Worm (Caenorhabditis elegans) whole organism, L1 larva: ENCODE data around the gene dhs-18.

Experiments
- Y116A8C.19 ChIP-seq: sonication (generic microtip); optimal IDR thresholded peaks from 2 replicates; lab custom pipeline; 2016; ENCODE audit warnings: missing compliant biosample characterization, missing genetic modification characterization, borderline replicate concordance
- aha-1 ChIP-seq: fragments of 150-350 bp; optimal IDR thresholded peaks from 2 replicates; lab custom pipeline; 2014; ENCODE audit warnings: missing biosample characterization, missing genetic modification characterization
- blmp-1 ChIP-seq: fragments of 150-350 bp; optimal IDR thresholded peaks from 2 replicates; lab custom pipeline; 2014; ENCODE audit warnings: missing biosample characterization, missing genetic modification characterization
- ceh-82 ChIP-seq, 3 experiments: fragments of 150-350 bp in 1 of 3; sonication (generic microtip) in 2 of 3; optimal IDR thresholded peaks; 2 replicates each; lab custom pipeline; 2014 to 2017; ENCODE audit warnings: missing biosample characterization in 3 of 3, missing genetic modification characterization in 3 of 3
- dsc-1 ChIP-seq: sonication (generic microtip); optimal IDR thresholded peaks from 2 replicates; lab custom pipeline; 2016; ENCODE audit warnings: mild to moderate bottlenecking, missing genetic modification characterization, missing compliant biosample characterization
- efl-3 ChIP-seq: fragments of 200-800 bp; sonication (Bioruptor generic); optimal IDR thresholded peaks from 2 replicates; lab custom pipeline; 2018; ENCODE audit warnings: mild to moderate bottlenecking, missing genetic modification characterization, missing compliant biosample characterization
- elt-3 ChIP-seq, 6 experiments: fragments of 150-350 bp in 1 of 6; sonication (generic microtip); optimal IDR thresholded peaks; 2 replicates each; lab custom pipeline; 2017 to 2018; ENCODE audit warnings: missing biosample characterization in 6 of 6, missing genetic modification characterization in 6 of 6, inconsistent platforms in 1 of 6
- fkh-4 ChIP-seq: sonication (generic microtip); optimal IDR thresholded peaks from 2 replicates; lab custom pipeline; 2016; ENCODE audit warnings: missing compliant biosample characterization, missing genetic modification characterization, borderline replicate concordance
- grh-1 ChIP-seq: fragments of 200-800 bp; sonication (Bioruptor generic); IDR thresholded peaks from 2 replicates; pipeline ENCODE4 v1.3.6; 2022; ENCODE audit warnings: missing genetic modification reagents, missing genetic modification characterization, missing compliant biosample characterization
- hlh-4 ChIP-seq: sonication (generic microtip); optimal IDR thresholded peaks from 2 replicates; lab custom pipeline; 2016; ENCODE audit warnings: mild to moderate bottlenecking, missing genetic modification characterization, missing compliant biosample characterization
- lin-13 ChIP-seq: fragments of 150-350 bp; optimal IDR thresholded peaks from 2 replicates; lab custom pipeline; 2014; ENCODE audit warnings: missing biosample characterization, missing genetic modification reagents, missing genetic modification characterization
- lin-14 ChIP-seq: fragments of 200-800 bp; sonication (Bioruptor generic); optimal IDR thresholded peaks from 2 replicates; lab custom pipeline; 2018; ENCODE audit warnings: mild to moderate bottlenecking, missing genetic modification characterization, moderate library complexity, missing compliant biosample characterization
- lin-35 ChIP-seq, 2 experiments: fragments of 150-350 bp; optimal IDR thresholded peaks; 2 replicates each; lab custom pipeline; 2014; ENCODE audit warnings: missing biosample characterization in 2 of 2, missing genetic modification characterization in 2 of 2, missing genetic modification reagents in 2 of 2
- lir-3 ChIP-seq: sonication (generic microtip); optimal IDR thresholded peaks from 2 replicates; lab custom pipeline; 2016; ENCODE audit warnings: mild to moderate bottlenecking, missing genetic modification characterization, moderate library complexity, missing compliant biosample characterization; ENCODE audit not compliant: poor library complexity
- lsy-2 ChIP-seq, 2 experiments: fragments of 150-350 bp; optimal IDR thresholded peaks; 2 replicates each; lab custom pipeline; 2014; ENCODE audit warnings: missing biosample characterization in 2 of 2, missing genetic modification characterization in 2 of 2
- mab-9 ChIP-seq: fragments of 200-800 bp; sonication (Bioruptor generic); IDR thresholded peaks from 2 replicates; pipeline ENCODE4 v1.3.6; 2022; ENCODE audit warnings: missing genetic modification reagents, missing genetic modification characterization, missing compliant biosample characterization
- mdl-1 ChIP-seq, 2 experiments: fragments of 150-350 bp; optimal IDR thresholded peaks; 2 replicates each; lab custom pipeline; 2014 to 2017; ENCODE audit warnings: missing biosample characterization in 2 of 2, missing genetic modification characterization in 2 of 2, inconsistent platforms in 1 of 2
- mep-1 ChIP-seq: fragments of 150-350 bp; optimal IDR thresholded peaks from 2 replicates; lab custom pipeline; 2014; ENCODE audit warnings: missing biosample characterization, missing genetic modification characterization
- nhr-11 ChIP-seq: fragments of 150-350 bp; optimal IDR thresholded peaks from 2 replicates; lab custom pipeline; 2014; ENCODE audit warnings: missing biosample characterization, missing genetic modification characterization
- nhr-19 ChIP-seq: fragments of 200-800 bp; sonication (Bioruptor generic); conservative IDR thresholded peaks from 2 replicates; pipeline ENCODE4 v1.3.6; 2022; ENCODE audit warnings: missing genetic modification characterization, missing compliant biosample characterization
- nhr-20 ChIP-seq: sonication (generic microtip); optimal IDR thresholded peaks from 2 replicates; lab custom pipeline; 2016; ENCODE audit warnings: mild to moderate bottlenecking, missing genetic modification characterization, missing compliant biosample characterization
- nhr-28 ChIP-seq: fragments of 150-350 bp; optimal IDR thresholded peaks from 2 replicates; lab custom pipeline; 2014; ENCODE audit warnings: missing biosample characterization, missing genetic modification characterization
- nhr-47 ChIP-seq: sonication (generic microtip); optimal IDR thresholded peaks from 2 replicates; lab custom pipeline; 2016; ENCODE audit warnings: mild to moderate bottlenecking, missing genetic modification characterization, moderate library complexity, missing compliant biosample characterization
- nhr-71 ChIP-seq: sonication (generic microtip); optimal IDR thresholded peaks from 2 replicates; lab custom pipeline; 2016; ENCODE audit warnings: mild to moderate bottlenecking, missing genetic modification characterization, moderate library complexity, missing compliant biosample characterization
- nhr-85 ChIP-seq: sonication (generic microtip); peaks from one replicate; lab custom pipeline; 2016; ENCODE audit warnings: missing genetic modification characterization, inconsistent platforms, missing compliant biosample characterization
- pax-3 ChIP-seq: fragments of 200-800 bp; sonication (Bioruptor generic); optimal IDR thresholded peaks from 2 replicates; lab custom pipeline; 2018; ENCODE audit warnings: mild to moderate bottlenecking, missing genetic modification characterization, moderate library complexity, missing compliant biosample characterization
- pqm-1 ChIP-seq: sonication (generic microtip); optimal IDR thresholded peaks from 3 replicates; lab custom pipeline; 2017; ENCODE audit warnings: missing biosample characterization, missing genetic modification characterization
- rnt-1 ChIP-seq: sonication (generic microtip); optimal IDR thresholded peaks from 2 replicates; lab custom pipeline; 2016; ENCODE audit warnings: mild to moderate bottlenecking, missing genetic modification characterization, moderate library complexity, missing compliant biosample characterization
- skn-1 ChIP-seq: fragments of 150-350 bp; optimal IDR thresholded peaks from 2 replicates; lab custom pipeline; 2014; ENCODE audit warnings: missing biosample characterization, missing genetic modification characterization
- snpc-4 ChIP-seq: fragments of 150-350 bp; optimal IDR thresholded peaks from 2 replicates; lab custom pipeline; 2014; ENCODE audit warnings: missing biosample characterization, missing genetic modification characterization
- snu-23 ChIP-seq: sonication (generic microtip); optimal IDR thresholded peaks from 2 replicates; lab custom pipeline; 2016; ENCODE audit warnings: missing genetic modification characterization, missing compliant biosample characterization
- swsn-7 ChIP-seq: sonication (generic microtip); optimal IDR thresholded peaks from 2 replicates; lab custom pipeline; 2016; ENCODE audit warnings: missing genetic modification characterization, missing compliant biosample characterization
- tbx-2 ChIP-seq: sonication (generic microtip); optimal IDR thresholded peaks from 2 replicates; lab custom pipeline; 2016; ENCODE audit warnings: missing genetic modification characterization, missing compliant biosample characterization
- unc-30 ChIP-seq: sonication (generic microtip); optimal IDR thresholded peaks from 2 replicates; lab custom pipeline; 2017; ENCODE audit warnings: missing biosample characterization, missing genetic modification characterization
- unc-62 ChIP-seq: fragments of 150-350 bp; optimal IDR thresholded peaks from 2 replicates; lab custom pipeline; 2014; ENCODE audit warnings: missing biosample characterization, missing genetic modification reagents, missing genetic modification characterization
- unc-86 ChIP-seq: sonication (generic microtip); optimal IDR thresholded peaks from 2 replicates; lab custom pipeline; 2016; ENCODE audit warnings: missing genetic modification characterization, missing compliant biosample characterization
- unc-98 ChIP-seq: fragments of 200-800 bp; sonication (Bioruptor generic); IDR thresholded peaks from 2 replicates; pipeline ENCODE4 v1.3.6; 2022; ENCODE audit warnings: missing genetic modification characterization, missing compliant biosample characterization
- zip-4 ChIP-seq: fragments of 200-800 bp; sonication (Bioruptor generic); optimal IDR thresholded peaks from 2 replicates; lab custom pipeline; 2018; ENCODE audit warnings: mild to moderate bottlenecking, missing genetic modification characterization, moderate library complexity, missing compliant biosample characterization
- ztf-11 ChIP-seq, 2 experiments: sonication (generic microtip); optimal IDR thresholded peaks; 2 replicates each; lab custom pipeline; 2016 to 2017; ENCODE audit warnings: missing genetic modification characterization in 2 of 2, missing biosample characterization in 1 of 2, missing compliant biosample characterization in 1 of 2

dhs-18 gene

DNA sequence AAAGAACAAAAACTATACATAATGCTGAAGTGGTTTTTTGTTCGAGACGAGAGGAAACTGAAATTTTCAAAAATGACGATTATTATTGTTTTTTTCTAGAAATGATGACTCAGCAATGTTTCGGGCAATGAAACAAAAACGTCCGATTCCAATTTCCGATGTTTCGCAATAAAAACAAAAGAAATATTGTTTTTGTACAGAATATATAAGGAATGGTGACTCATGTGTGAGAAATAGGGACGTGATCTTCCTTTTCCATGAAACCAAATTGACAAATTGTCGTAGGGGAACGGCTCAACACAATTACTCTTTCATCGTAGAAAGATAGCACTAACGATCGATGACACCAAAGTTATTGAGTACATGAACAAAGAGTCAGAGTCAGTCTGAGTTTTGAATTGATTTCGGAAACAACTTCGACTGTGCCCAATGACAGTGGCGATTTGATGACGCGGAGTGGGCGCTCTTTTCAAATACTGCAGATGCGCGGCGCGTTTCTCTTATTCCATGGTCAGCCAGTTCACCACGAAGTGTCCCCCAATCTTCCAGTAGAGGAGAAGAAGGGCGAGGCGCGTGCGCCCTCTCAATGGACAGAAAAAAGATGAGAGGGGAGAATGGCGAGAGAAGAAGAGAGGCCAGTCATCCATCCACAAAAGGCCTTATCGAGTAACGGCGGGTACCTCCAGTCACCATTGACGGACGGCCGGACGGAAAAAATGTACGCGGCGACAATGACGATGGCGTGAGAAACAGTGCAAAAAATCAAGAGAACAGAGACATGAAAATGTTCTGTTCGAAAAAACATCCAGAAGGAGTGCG, 28.8 kb upstream of the dhs-18 start (continued):
- TF ChIP-seq Y116A8C.19 (tag; lab: Kevin White, UChicago) = no peak
- TF ChIP-seq efl-3 = no peak
- TF ChIP-seq nhr-28 (tag; lab: Kevin White, UChicago) = no peak
- TF ChIP-seq zip-4 (GFP tag; lab: Kevin White, UChicago) = peak; percentile 19
- no peak for TF ChIP-seq unc-62 (GFP tag; lab: Kevin White, UChicago)
- TF ChIP-seq unc-30 (tag; lab: Kevin White, UChicago) = no peak
- TF ChIP-seq skn-1 (tag; lab: Kevin White, UChicago) = no peak
- TF ChIP-seq mdl-1 (tag; optimal IDR thresholded peaks at IDR 0.05; lab: Kevin White, UChicago) = peak in 1 of 2 experiments; percentile 51
- no peak for TF ChIP-seq pax-3 (tag; lab: Kevin White, UChicago)
- no peak for TF ChIP-seq tbx-2
- peak; percentile 36; the same call in 1 of the 2 replicates for TF ChIP-seq grh-1
- no peak for TF ChIP-seq pqm-1 (tag; lab: Kevin White, UChicago)
- TF ChIP-seq nhr-47 = no peak
- TF ChIP-seq lin-35 (GFP tag; optimal IDR thresholded peaks at IDR 0.05; lab: Kevin White, UChicago) = peak in 1 of 2 experiments; percentile 19
- TF ChIP-seq unc-86 (tag; lab: Kevin White, UChicago) = peak; percentile 14
- TF ChIP-seq ztf-11 (tag; optimal IDR thresholded peaks at IDR 0.05; lab: Kevin White, UChicago) = no peak
- TF ChIP-seq lin-14 (GFP tag; lab: Kevin White, UChicago) = peak; percentile 79
- no peak for TF ChIP-seq hlh-4 (tag; lab: Kevin White, UChicago)
- no peak for TF ChIP-seq lir-3 (tag; lab: Kevin White, UChicago)
- TF ChIP-seq snu-23 = peak; percentile 45
- no peak for TF ChIP-seq mab-9
- no peak for TF ChIP-seq elt-3 (tag; optimal IDR thresholded peaks at IDR 0.05; lab: Kevin White, UChicago)
- TF ChIP-seq lin-13 (GFP tag; lab: Kevin White, UChicago) = peak; percentile 1
- TF ChIP-seq swsn-7 (tag; lab: Kevin White, UChicago) = peak; percentile 26
- TF ChIP-seq fkh-4 (tag; lab: Kevin White, UChicago) = no peak
- no peak for TF ChIP-seq nhr-11
- TF ChIP-seq ceh-82 (tag; optimal IDR thresholded peaks at IDR 0.05; lab: Kevin White, UChicago) = peak in 1 of 3 experiments; percentile 42
- peak; percentile 35 for TF ChIP-seq blmp-1 (tag; lab: Kevin White, UChicago)

ce11 chrV:11074448-11074847, 27.8 kb upstream of the dhs-18 start, which contains the start of gene act-3:
act-3 (minus strand) TSS chrV:11074498.
- TF ChIP-seq mab-9 = no peak
- TF ChIP-seq lin-14 (GFP tag; lab: Kevin White, UChicago) = peak; percentile 87
- peak; percentile 74 for TF ChIP-seq rnt-1 (tag; lab: Kevin White, UChicago)
- TF ChIP-seq lsy-2 (tag; optimal IDR thresholded peaks at IDR 0.05; lab: Kevin White, UChicago) = peak in 1 of 2 experiments; percentile 12
- TF ChIP-seq snu-23 = peak; percentile 36
- TF ChIP-seq unc-98 (GFP tag; lab: Robert Waterston, UW) = no peak
- TF ChIP-seq nhr-85 = peak; percentile 36
- peak in 1 of 3 experiments; percentile 1 for TF ChIP-seq ceh-82 (tag; optimal IDR thresholded peaks at IDR 0.05; lab: Kevin White, UChicago)
- no peak for TF ChIP-seq aha-1 (tag; lab: Kevin White, UChicago)
- TF ChIP-seq nhr-19 (GFP tag; lab: Robert Waterston, UW) = peak; percentile 45
- TF ChIP-seq lin-35 (GFP tag; optimal IDR thresholded peaks at IDR 0.05; lab: Kevin White, UChicago) = peak in 1 of 2 experiments; percentile 1
- TF ChIP-seq nhr-71 (tag; lab: Kevin White, UChicago) = peak; percentile 76
- peak in 1 of 2 experiments; percentile 28 for TF ChIP-seq mdl-1 (tag; optimal IDR thresholded peaks at IDR 0.05; lab: Kevin White, UChicago)
- peak; percentile 35 for TF ChIP-seq nhr-20 (tag; lab: Kevin White, UChicago)
- peak; percentile 21 for TF ChIP-seq mep-1 (tag; lab: Kevin White, UChicago)
- peak; percentile 13 for TF ChIP-seq swsn-7 (tag; lab: Kevin White, UChicago)
- peak; percentile 55 for TF ChIP-seq dsc-1 (tag; lab: Kevin White, UChicago)
- no peak for TF ChIP-seq ztf-11 (tag; optimal IDR thresholded peaks at IDR 0.05; lab: Kevin White, UChicago)
- no peak for TF ChIP-seq snpc-4
